Fruit fly (Drosophila melanogaster) whole organism, embryonic: ENCODE results near the gene janA.

Experiments used
- BtbVII ChIP-seq: fragments of 200-800 bp; sonication (Bioruptor generic); optimal IDR thresholded peaks from 3 replicates; lab custom pipeline; 2017; ENCODE audit warnings: missing biosample characterization, mild to moderate bottlenecking, missing genetic modification characterization
- CG10959 ChIP-seq: fragments of 200-800 bp; sonication (Bioruptor generic); IDR thresholded peaks from 2 replicates; pipeline ENCODE4 v1.3.6; 2022; ENCODE audit warnings: missing biosample characterization, missing genetic modification characterization
- CG10979 ChIP-seq: fragments of 200-800 bp; sonication (Bioruptor generic); optimal IDR thresholded peaks from 2 replicates; lab custom pipeline; 2018; ENCODE audit warnings: missing biosample characterization, mild to moderate bottlenecking, missing genetic modification characterization, moderate library complexity
- CG12104 ChIP-seq: fragments of 200-800 bp; sonication (Bioruptor generic); optimal IDR thresholded peaks from 3 replicates; lab custom pipeline; 2016; ENCODE audit warnings: missing biosample characterization, missing genetic modification characterization
- CG12942 ChIP-seq: fragments of 200-800 bp; sonication (Bioruptor generic); optimal IDR thresholded peaks from 3 replicates; lab custom pipeline; 2016; ENCODE audit warnings: missing biosample characterization, missing genetic modification characterization
- CG13624 ChIP-seq: fragments of 200-800 bp; sonication (Bioruptor generic); optimal IDR thresholded peaks from 2 replicates; lab custom pipeline; 2016; ENCODE audit warnings: missing biosample characterization, missing genetic modification characterization
- CG14667 ChIP-seq: fragments of 200-800 bp; sonication (Bioruptor generic); IDR thresholded peaks from 2 replicates; pipeline ENCODE4 v1.3.6; 2022; ENCODE audit warnings: missing biosample characterization, missing genetic modification characterization
- CG1832 ChIP-seq: fragments of 200-800 bp; sonication (Bioruptor generic); optimal IDR thresholded peaks from 2 replicates; lab custom pipeline; 2017; ENCODE audit warnings: missing biosample characterization, mild to moderate bottlenecking, missing genetic modification characterization, inconsistent platforms
- CG43689 ChIP-seq: fragments of 200-800 bp; sonication (Bioruptor generic); IDR thresholded peaks from 2 replicates; pipeline ENCODE4 v1.3.6; 2022; ENCODE audit warnings: missing biosample characterization, missing genetic modification characterization
- CG4424 ChIP-seq: fragments of 200-800 bp; sonication (Bioruptor generic); optimal IDR thresholded peaks from 3 replicates; lab custom pipeline; 2016; ENCODE audit warnings: missing biosample characterization, missing genetic modification characterization
- CG4854 ChIP-seq: fragments of 200-800 bp; sonication (Bioruptor generic); optimal IDR thresholded peaks from 2 replicates; lab custom pipeline; 2016; ENCODE audit warnings: missing biosample characterization, missing genetic modification characterization, inconsistent platforms
- CG6791 ChIP-seq: fragments of 200-800 bp; sonication (Bioruptor generic); IDR thresholded peaks from 3 replicates; pipeline ENCODE4 v1.3.6; 2022; ENCODE audit warnings: missing biosample characterization, missing genetic modification characterization; ENCODE audit not compliant: partially characterized antibody
- CG7271 ChIP-seq: fragments of 200-800 bp; sonication (Bioruptor generic); optimal IDR thresholded peaks from 2 replicates; lab custom pipeline; 2018; ENCODE audit warnings: missing biosample characterization, mild to moderate bottlenecking, missing genetic modification characterization, moderate library complexity
- CG7357 ChIP-seq: fragments of 200-800 bp; sonication (Bioruptor generic); IDR thresholded peaks from 3 replicates; pipeline ENCODE4 v1.3.6; 2022; ENCODE audit warnings: missing biosample characterization, missing genetic modification characterization
- CG8478 ChIP-seq: fragments of >200 bp; optimal IDR thresholded peaks from 2 replicates; lab custom pipeline; 2018
- CG9797 ChIP-seq: fragments of 200-800 bp; sonication (Bioruptor generic); optimal IDR thresholded peaks from 3 replicates; lab custom pipeline; 2018; ENCODE audit warnings: missing biosample characterization, mild to moderate bottlenecking, missing genetic modification characterization
- CkIIα-i1 ChIP-seq: fragments of 200-800 bp; sonication (Bioruptor generic); IDR thresholded peaks from 2 replicates; pipeline ENCODE4 v1.3.6; 2022; ENCODE audit warnings: missing biosample characterization, missing genetic modification characterization
- Eip74EF ChIP-seq, 2 experiments: fragments of 200-800 bp in 1 of 2; fragments of >200 bp in 1 of 2; sonication (Bioruptor generic) in 1 of 2; optimal IDR thresholded peaks; 2 replicates each; lab custom pipeline; 2017 to 2019; ENCODE audit warnings: missing biosample characterization in 2 of 2, missing genetic modification characterization in 2 of 2, mild to moderate bottlenecking in 1 of 2, moderate library complexity in 1 of 2
- Elba2 ChIP-seq: fragments of 200-800 bp; sonication (Bioruptor generic); optimal IDR thresholded peaks from 3 replicates; lab custom pipeline; 2016; ENCODE audit warnings: missing biosample characterization, missing genetic modification characterization
- Fer2 ChIP-seq: fragments of 200-800 bp; sonication (Bioruptor generic); optimal IDR thresholded peaks from 2 replicates; lab custom pipeline; 2018; ENCODE audit warnings: missing biosample characterization, mild to moderate bottlenecking, missing genetic modification characterization, moderate library complexity
- Gsc ChIP-seq: fragments of 200-800 bp; sonication (Bioruptor generic); IDR thresholded peaks from 2 replicates; pipeline ENCODE4 v1.3.6; 2022; ENCODE audit warnings: missing biosample characterization, missing genetic modification characterization
- H15 ChIP-seq: fragments of 200-800 bp; sonication (Bioruptor generic); IDR thresholded peaks from 3 replicates; pipeline ENCODE4 v1.3.6; 2022; ENCODE audit warnings: missing biosample characterization, missing genetic modification characterization
- Hmr ChIP-seq: fragments of 200-800 bp; sonication (Bioruptor generic); optimal IDR thresholded peaks from 3 replicates; lab custom pipeline; 2017; ENCODE audit warnings: mild to moderate bottlenecking, missing biosample characterization, missing genetic modification reagents, missing genetic modification characterization
- Mes4 ChIP-seq: fragments of 200-800 bp; sonication (Bioruptor generic); optimal IDR thresholded peaks from 2 replicates; lab custom pipeline; 2016; ENCODE audit warnings: missing biosample characterization, missing genetic modification characterization
- Mrtf ChIP-seq: fragments of 200-800 bp; sonication (Bioruptor generic); IDR thresholded peaks from 3 replicates; pipeline ENCODE4 v1.3.6; 2022; ENCODE audit warnings: missing biosample characterization, missing genetic modification characterization
- Nf-YC ChIP-seq: fragments of 200-800 bp; optimal IDR thresholded peaks from 3 replicates; lab custom pipeline; 2019; ENCODE audit warnings: missing biosample characterization, mild to moderate bottlenecking, missing genetic modification characterization, moderate library complexity
- Opbp ChIP-seq: fragments of 200-800 bp; sonication (Bioruptor generic); IDR thresholded peaks from 3 replicates; pipeline ENCODE4 v1.3.6; 2022; ENCODE audit warnings: missing biosample characterization, missing genetic modification characterization; ENCODE audit not compliant: partially characterized antibody
- Pdp1 ChIP-seq, 2 experiments: fragments of 200-800 bp; sonication (Bioruptor generic); optimal IDR thresholded peaks; 3 replicates each; lab custom pipeline; 2016; ENCODE audit warnings: missing biosample characterization in 2 of 2, missing genetic modification characterization in 2 of 2, mild to moderate bottlenecking in 1 of 2, moderate library complexity in 1 of 2
- Ravus ChIP-seq: fragments of 200-800 bp; sonication (Bioruptor generic); IDR thresholded peaks from 2 replicates; pipeline ENCODE4 v1.3.6; 2022; ENCODE audit warnings: missing biosample characterization, missing genetic modification characterization
- Sin3A ChIP-seq: fragments of >200 bp; optimal IDR thresholded peaks from 2 replicates; lab custom pipeline; 2018
- Spps ChIP-seq: fragments of 200-800 bp; sonication (Bioruptor generic); optimal IDR thresholded peaks from 2 replicates; lab custom pipeline; 2018; ENCODE audit warnings: missing biosample characterization, mild to moderate bottlenecking, missing genetic modification characterization
- Xrp1 ChIP-seq: fragments of 200-800 bp; sonication (Bioruptor generic); IDR thresholded peaks from 2 replicates; pipeline ENCODE4 v1.3.6; 2022; ENCODE audit warnings: missing biosample characterization, missing genetic modification characterization
- ac ChIP-seq: fragments of 200-800 bp; sonication (Bioruptor generic); optimal IDR thresholded peaks from 3 replicates; lab custom pipeline; 2017; ENCODE audit warnings: missing biosample characterization, mild to moderate bottlenecking, missing genetic modification characterization
- chinmo ChIP-seq: fragments of 200-800 bp; sonication (Bioruptor generic); IDR thresholded peaks from 4 replicates; pipeline ENCODE4 v1.3.6; 2022; ENCODE audit warnings: missing biosample characterization, missing genetic modification characterization; ENCODE audit not compliant: partially characterized antibody
- corto ChIP-seq: fragments of 200-800 bp; sonication (Bioruptor generic); optimal IDR thresholded peaks from 2 replicates; lab custom pipeline; 2016; ENCODE audit warnings: missing biosample characterization, mild to moderate bottlenecking, missing genetic modification characterization, moderate library complexity
- disco-r ChIP-seq: fragments of 200-800 bp; sonication (Bioruptor generic); optimal IDR thresholded peaks from 2 replicates; lab custom pipeline; 2016; ENCODE audit warnings: missing biosample characterization, missing genetic modification characterization
- gcm ChIP-seq: fragments of 200-800 bp; sonication (Bioruptor generic); optimal IDR thresholded peaks from 2 replicates; lab custom pipeline; 2019; ENCODE audit warnings: missing biosample characterization, mild to moderate bottlenecking, missing genetic modification characterization, moderate library complexity
- lab ChIP-seq: fragments of 200-800 bp; sonication (Bioruptor generic); optimal IDR thresholded peaks from 3 replicates; lab custom pipeline; 2017; ENCODE audit warnings: missing biosample characterization, missing genetic modification characterization, mild to moderate bottlenecking, moderate library complexity, missing genetic modification reagents
- luna ChIP-seq: fragments of 200-800 bp; sonication (Bioruptor generic); optimal IDR thresholded peaks from 2 replicates; lab custom pipeline; 2016; ENCODE audit warnings: missing biosample characterization, missing genetic modification characterization
- mirr ChIP-seq: fragments of 200-800 bp; sonication (Bioruptor generic); optimal IDR thresholded peaks from 3 replicates; lab custom pipeline; 2018; ENCODE audit warnings: missing biosample characterization, mild to moderate bottlenecking, missing genetic modification characterization
- oc ChIP-seq: fragments of 200-800 bp; sonication (Bioruptor generic); optimal IDR thresholded peaks from 2 replicates; lab custom pipeline; 2018; ENCODE audit warnings: missing biosample characterization, mild to moderate bottlenecking, missing genetic modification characterization, moderate library complexity
- onecut ChIP-seq: fragments of 200-800 bp; sonication (Bioruptor generic); IDR thresholded peaks from 2 replicates; pipeline ENCODE4 v1.3.6; 2022; ENCODE audit warnings: missing biosample characterization, missing genetic modification characterization
- org-1 ChIP-seq: fragments of 200-800 bp; sonication (Bioruptor generic); optimal IDR thresholded peaks from 2 replicates; lab custom pipeline; 2017; ENCODE audit warnings: missing biosample characterization, missing genetic modification characterization
- otp ChIP-seq: fragments of 200-800 bp; sonication (Bioruptor generic); IDR thresholded peaks from 3 replicates; pipeline ENCODE4, ENCODE4 v1.3.6; 2022; ENCODE audit warnings: missing biosample characterization, missing genetic modification characterization
- pan ChIP-seq, 4 experiments: fragments of >200 bp in 3 of 4; fragments of 200-800 bp in 1 of 4; sonication (Bioruptor generic) in 1 of 4; optimal IDR thresholded peaks in 3 of 4; IDR thresholded peaks in 1 of 4; 2 replicates each; pipeline versions ENCODE4 v1.3.6 to Lab custom; 2017 to 2022; ENCODE audit warnings: missing biosample characterization in 2 of 4, missing genetic modification characterization in 2 of 4, mixed read lengths in 1 of 4
- phol ChIP-seq: fragments of 200-800 bp; sonication (Bioruptor generic); optimal IDR thresholded peaks from 3 replicates; lab custom pipeline; 2018; ENCODE audit warnings: missing biosample characterization, mild to moderate bottlenecking, missing genetic modification characterization, moderate library complexity
- schlank ChIP-seq: fragments of 200-800 bp; sonication (Bioruptor generic); optimal IDR thresholded peaks from 2 replicates; lab custom pipeline; 2018; ENCODE audit warnings: missing biosample characterization, mild to moderate bottlenecking, missing genetic modification characterization
- tx ChIP-seq: fragments of 200-800 bp; sonication (Bioruptor generic); optimal IDR thresholded peaks from 2 replicates; lab custom pipeline; 2016; ENCODE audit warnings: missing biosample characterization, missing genetic modification characterization
- unpg ChIP-seq: fragments of 200-800 bp; sonication (Bioruptor generic); optimal IDR thresholded peaks from 3 replicates; lab custom pipeline; 2018; ENCODE audit warnings: missing biosample characterization, mild to moderate bottlenecking, missing genetic modification characterization, moderate library complexity
- wek ChIP-seq: fragments of 200-800 bp; sonication (Bioruptor generic); optimal IDR thresholded peaks from 3 replicates; lab custom pipeline; 2018; ENCODE audit warnings: missing biosample characterization, mild to moderate bottlenecking, missing genetic modification characterization, moderate library complexity

janA gene

dm6 chr3R:30014977-30015514, 24.3 kb downstream of the janA start, which contains the start of gene CG7920 (continued):
- no peak for TF ChIP-seq CG14667 (GFP tag; lab: Robert Waterston, UW)
- TF ChIP-seq Eip74EF (GFP tag; optimal IDR thresholded peaks at IDR 0.05; lab: Kevin White, UChicago): no peak
- TF ChIP-seq tx (GFP tag; lab: Kevin White, UChicago): no peak
- no peak for TF ChIP-seq wek
- TF ChIP-seq chinmo (GFP tag; lab: Robert Waterston, UW): peak; percentile 76; the same call in 2 of the 4 replicates
- TF ChIP-seq CkIIα-i1 (GFP tag; lab: Robert Waterston, UW): no peak
- peak; percentile 4 for TF ChIP-seq gcm (GFP tag; lab: Kevin White, UChicago)
- no peak for TF ChIP-seq Ravus (GFP tag; lab: Robert Waterston, UW)
- TF ChIP-seq CG6791 (GFP tag; lab: Robert Waterston, UW): peak; percentile 73
- no peak for TF ChIP-seq CG4854 (GFP tag; lab: Kevin White, UChicago)
- no peak for TF ChIP-seq CG10959 (GFP tag; lab: Robert Waterston, UW)
- TF ChIP-seq H15 (GFP tag; lab: Robert Waterston, UW): no peak
- TF ChIP-seq schlank (tag; lab: Kevin White, UChicago): no peak
- TF ChIP-seq CG8478 (lab: Kevin White, UChicago): no peak
- no peak for TF ChIP-seq Fer2 (tag; lab: Kevin White, UChicago)
- TF ChIP-seq Nf-YC (tag; lab: Kevin White, UChicago): peak; percentile 41
- no peak for TF ChIP-seq CG43689 (GFP tag; lab: Robert Waterston, UW)
- TF ChIP-seq CG7357 (GFP tag; lab: Robert Waterston, UW): no peak
- peak; percentile 48 for TF ChIP-seq BtbVII
- TF ChIP-seq Gsc (GFP tag; lab: Robert Waterston, UW): no peak
- no peak for TF ChIP-seq oc (tag; lab: Kevin White, UChicago)
- TF ChIP-seq Xrp1 (GFP tag; lab: Robert Waterston, UW): no peak
- no peak for TF ChIP-seq CG7271 (tag; lab: Kevin White, UChicago)
- no peak for TF ChIP-seq CG1832 (GFP tag; lab: Kevin White, UChicago)
- TF ChIP-seq lab (GFP tag; lab: Kevin White, UChicago): peak; percentile 49
- TF ChIP-seq Mes4: no peak
- peak; percentile 79 for TF ChIP-seq CG13624 (GFP tag; lab: Kevin White, UChicago)
- TF ChIP-seq Opbp: peak; percentile 75
- peak; percentile 20 for TF ChIP-seq CG4424 (GFP tag; lab: Kevin White, UChicago)
- peak in 1 of 2 experiments; percentile 10 for TF ChIP-seq Pdp1 (GFP tag; optimal IDR thresholded peaks at IDR 0.05; lab: Kevin White, UChicago)
- peak; percentile 18 for TF ChIP-seq CG12942 (GFP tag; lab: Kevin White, UChicago)
- no peak for TF ChIP-seq corto (GFP tag; lab: Kevin White, UChicago)
- TF ChIP-seq unpg (GFP tag; lab: Kevin White, UChicago): peak; percentile 8
- no peak for TF ChIP-seq pan (optimal IDR thresholded peaks at IDR 0.05; lab: Kevin White, UChicago)
- TF ChIP-seq pan (GFP tag; optimal IDR thresholded peaks at IDR 0.05 in 1 of 2, IDR thresholded peaks at IDR 0.05 in 1 of 2): no peak
- no peak for TF ChIP-seq onecut (GFP tag; lab: Robert Waterston, UW)
- TF ChIP-seq luna (GFP tag; lab: Kevin White, UChicago): no peak
- peak; percentile 1 for TF ChIP-seq mirr (GFP tag; lab: Kevin White, UChicago)
- TF ChIP-seq CG10979 (tag; lab: Kevin White, UChicago): peak; percentile 0
- TF ChIP-seq Sin3A: peak; percentile 71
- TF ChIP-seq otp (GFP tag; lab: Robert Waterston, UW): no peak
- peak; percentile 16 for TF ChIP-seq CG12104 (GFP tag; lab: Kevin White, UChicago)
- TF ChIP-seq Elba2 (GFP tag; lab: Kevin White, UChicago): no peak
- TF ChIP-seq disco-r (GFP tag; lab: Kevin White, UChicago): no peak
- TF ChIP-seq Hmr (GFP tag; lab: Kevin White, UChicago): peak; percentile 69
- TF ChIP-seq Mrtf: no peak
- no peak for TF ChIP-seq org-1
- TF ChIP-seq CG9797: peak; percentile 26
- TF ChIP-seq ac (GFP tag; lab: Kevin White, UChicago): no peak
- TF ChIP-seq Spps: no peak
- TF ChIP-seq phol (tag; lab: Kevin White, UChicago): peak; percentile 56
